Fruit fly (Drosophila melanogaster) whole organism, adult: ENCODE data around the gene CG6937.

Experiments
- CG11617 ChIP-seq: fragments of 200-800 bp; sonication (Bioruptor generic); optimal IDR thresholded peaks from 2 replicates; lab custom pipeline; 2017; ENCODE audit warnings: mild to moderate bottlenecking, missing biosample characterization, missing genetic modification reagents, missing genetic modification characterization
- CG5204 ChIP-seq: fragments of 200-800 bp; sonication (Bioruptor generic); optimal IDR thresholded peaks from 2 replicates; lab custom pipeline; 2016; ENCODE audit warnings: missing biosample characterization, missing genetic modification characterization
- CG7045 ChIP-seq: fragments of 200-800 bp; sonication (Bioruptor generic); optimal IDR thresholded peaks from 2 replicates; lab custom pipeline; 2017; ENCODE audit warnings: missing biosample characterization, mild to moderate bottlenecking, missing genetic modification characterization
- Clk ChIP-seq: fragments of 200-800 bp; sonication (Bioruptor generic); optimal IDR thresholded peaks from 2 replicates; lab custom pipeline; 2017; ENCODE audit warnings: missing biosample characterization, missing genetic modification characterization
- Crg-1 ChIP-seq: fragments of 200-800 bp; sonication (Bioruptor generic); optimal IDR thresholded peaks from 2 replicates; lab custom pipeline; 2016; ENCODE audit warnings: missing biosample characterization, missing genetic modification characterization
- Hr96 ChIP-seq: fragments of 200-800 bp; sonication (Bioruptor generic); optimal IDR thresholded peaks from 2 replicates; lab custom pipeline; 2016; ENCODE audit warnings: missing biosample characterization, missing genetic modification characterization
- Mnt ChIP-seq: fragments of 200-800 bp; sonication (Bioruptor generic); optimal IDR thresholded peaks from 2 replicates; lab custom pipeline; 2016; ENCODE audit warnings: missing biosample characterization, mild to moderate bottlenecking, missing genetic modification characterization
- cic ChIP-seq: fragments of 200-800 bp; sonication (Bioruptor generic); optimal IDR thresholded peaks from 2 replicates; lab custom pipeline; 2017; ENCODE audit warnings: missing biosample characterization, mild to moderate bottlenecking, missing genetic modification characterization, moderate library complexity
- cnc ChIP-seq, 2 experiments: fragments of >200 bp; optimal IDR thresholded peaks; 2 replicates each; lab custom pipeline; 2017
- ovo ChIP-seq: fragments of 200-800 bp; sonication (Bioruptor generic); optimal IDR thresholded peaks from 2 replicates; lab custom pipeline; 2016; ENCODE audit warnings: missing biosample characterization, missing genetic modification characterization
- pad ChIP-seq: fragments of 200-800 bp; sonication (Bioruptor generic); optimal IDR thresholded peaks from 3 replicates; lab custom pipeline; 2017; ENCODE audit warnings: missing biosample characterization, missing genetic modification characterization, mild to moderate bottlenecking, moderate library complexity, missing genetic modification reagents
- tj ChIP-seq: fragments of 200-800 bp; sonication (Bioruptor generic); optimal IDR thresholded peaks from 3 replicates; lab custom pipeline; 2017; ENCODE audit warnings: missing biosample characterization, mild to moderate bottlenecking, missing genetic modification characterization, moderate library complexity
- toe ChIP-seq: fragments of 200-800 bp; sonication (Bioruptor generic); optimal IDR thresholded peaks from 2 replicates; lab custom pipeline; 2016; ENCODE audit warnings: missing biosample characterization, missing genetic modification characterization

Gene CG6937

DNA sequence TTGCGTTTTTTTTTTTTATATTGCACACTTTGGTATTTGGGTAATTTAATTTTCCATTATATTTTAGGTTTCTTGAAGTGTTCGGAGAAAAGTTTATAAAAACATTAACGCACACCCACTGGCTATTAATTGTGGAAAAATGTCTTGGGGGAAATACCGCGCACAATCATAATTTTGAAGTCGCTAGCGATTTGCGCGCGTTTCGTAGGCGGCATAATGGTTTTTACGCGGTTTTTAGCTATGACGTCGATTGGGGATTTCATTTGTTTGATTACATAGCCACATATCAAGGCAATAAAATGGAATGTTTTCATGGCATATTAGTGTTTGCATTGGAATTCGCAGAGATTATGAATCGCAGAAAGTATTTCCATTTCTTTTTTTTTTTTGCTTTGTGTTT lies 47.6 kb downstream of the CG6937 start:
- TF ChIP-seq Crg-1 (GFP tag; lab: Kevin White, UChicago), result no peak

DNA sequence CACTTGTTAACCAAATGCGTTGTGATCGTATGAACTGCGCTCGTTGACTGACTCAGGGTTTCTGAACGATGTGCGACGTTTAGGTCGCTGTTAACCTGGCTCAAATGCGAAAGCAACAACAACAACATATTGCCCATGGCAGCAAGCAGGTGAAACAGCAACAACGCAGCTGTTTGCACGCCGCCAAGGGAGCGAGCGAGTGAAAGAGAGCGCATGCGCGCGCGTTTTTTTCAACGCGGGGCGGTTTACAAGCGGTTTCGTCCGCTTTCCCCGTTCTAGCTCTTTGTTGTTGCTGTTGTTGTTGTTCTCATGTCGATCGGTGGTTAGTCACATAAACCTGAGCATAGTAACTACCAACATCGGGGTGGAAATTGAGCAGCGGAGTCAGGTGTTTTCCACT lies 48.4 kb downstream of the CG6937 start:
- TF ChIP-seq Hr96 (GFP tag; lab: Kevin White, UChicago) (no peak), CG11617 (GFP tag; lab: Kevin White, UChicago) (no peak), Mnt (GFP tag; lab: Kevin White, UChicago) (no peak), pad (GFP tag; lab: Kevin White, UChicago) (no peak), tj (GFP tag; lab: Kevin White, UChicago) (peak; percentile 46)

DNA sequence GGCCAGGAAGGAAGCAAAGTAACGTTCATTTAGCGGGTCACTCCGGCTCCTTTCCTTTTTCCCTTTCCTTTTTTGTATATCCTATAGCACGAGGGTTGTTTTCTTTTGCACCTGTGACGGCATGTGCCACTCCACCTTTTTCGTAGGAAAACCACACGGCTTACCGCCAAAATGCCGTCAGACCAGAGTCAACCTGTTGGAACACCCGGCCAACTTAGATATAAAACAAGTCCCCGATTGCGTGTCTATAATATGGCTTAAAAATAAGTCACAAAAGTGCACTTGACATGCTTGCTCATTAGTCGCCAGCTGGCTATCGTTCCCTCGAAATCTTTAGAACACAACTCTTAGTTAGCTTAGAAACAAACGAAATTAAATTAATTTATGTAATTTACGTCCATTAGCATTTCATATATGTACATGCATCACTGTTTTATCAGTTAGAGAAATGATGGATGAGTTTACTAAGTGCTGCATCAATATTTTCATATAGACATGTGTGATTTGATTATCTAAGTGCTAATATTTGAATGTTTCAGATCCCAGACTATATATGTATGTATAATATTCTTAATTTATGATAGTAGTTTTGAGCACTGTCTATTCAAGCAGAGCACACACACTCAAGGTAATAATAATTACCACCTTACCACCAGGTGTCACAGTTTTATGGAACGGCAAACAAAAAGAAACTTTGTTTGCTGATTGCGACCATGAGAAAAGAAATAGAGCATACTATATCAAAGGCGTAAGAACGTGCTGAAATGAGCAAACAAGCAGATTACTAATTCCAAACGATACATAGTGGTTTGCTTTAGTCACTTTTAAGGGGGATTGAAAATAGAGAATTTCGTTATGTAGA lies 50.2 kb downstream of the CG6937 start:
- TF ChIP-seq Clk (GFP tag; lab: Kevin White, UChicago), result no peak
- TF ChIP-seq CG5204 (GFP tag; lab: Kevin White, UChicago), result no peak
- TF ChIP-seq ovo (GFP tag; lab: Kevin White, UChicago), result no peak
- no peak for TF ChIP-seq cnc (optimal IDR thresholded peaks at IDR 0.05; lab: Kevin White, UChicago)
- TF ChIP-seq toe (GFP tag; lab: Kevin White, UChicago), result no peak
- no peak for TF ChIP-seq cic (GFP tag; lab: Kevin White, UChicago)
- no peak for TF ChIP-seq Crg-1 (GFP tag; lab: Kevin White, UChicago)
- TF ChIP-seq CG7045 (GFP tag; lab: Kevin White, UChicago), result no peak
